Fruit fly (Drosophila melanogaster) whole organism, pupa: ENCODE measurements around the gene Alp11.
A peak's percentile ranks its signal among the peaks of the same experiment; 100 is the strongest.

Experiments
- CG10348 ChIP-seq: fragments of 200-800 bp; sonication (Bioruptor generic); IDR thresholded peaks from 2 replicates; pipeline ENCODE4 v1.3.6; 2022; ENCODE audit warnings: missing biosample characterization, missing genetic modification characterization
- CG34367 ChIP-seq: fragments of 200-800 bp; sonication (Bioruptor generic); optimal IDR thresholded peaks from 2 replicates; lab custom pipeline; 2018; ENCODE audit warnings: missing biosample characterization, mild to moderate bottlenecking, missing genetic modification characterization
- CG9948 ChIP-seq: fragments of 200-800 bp; sonication (Bioruptor generic); optimal IDR thresholded peaks from 2 replicates; lab custom pipeline; 2018; ENCODE audit warnings: missing biosample characterization, mild to moderate bottlenecking, missing genetic modification characterization, moderate library complexity
- Pif1B ChIP-seq: fragments of 200-800 bp; sonication (Bioruptor generic); optimal IDR thresholded peaks from 3 replicates; lab custom pipeline; 2016; ENCODE audit warnings: missing biosample characterization, missing genetic modification characterization
- fd96Ca ChIP-seq: fragments of 200-800 bp; sonication (Bioruptor generic); IDR thresholded peaks from 3 replicates; pipeline ENCODE4 v1.3.6; 2022; ENCODE audit warnings: missing biosample characterization, missing genetic modification characterization

- TF ChIP-seq CG9948 (tag; lab: Kevin White, UChicago): peak; percentile 55
- TF ChIP-seq CG10348 (GFP tag; lab: Robert Waterston, UW): 0 out of 2 replicates have a peak, but pooled peaks have one; percentile 5
- TF ChIP-seq CG34367: peak; percentile 60
- peak; percentile 83 for TF ChIP-seq Pif1B
- TF ChIP-seq fd96Ca (GFP tag; lab: Robert Waterston, UW): peak; percentile 90
These were observed 35.5 kb downstream of the Alp11 start for dm6 chrX:15622970-15623402.
